Fruit fly (Drosophila melanogaster) whole organism, embryonic: ENCODE measurements around the gene ftz-f1.

Experiments used
- CG10431 ChIP-seq: fragments of 200-800 bp; sonication (Bioruptor generic); optimal IDR thresholded peaks from 3 replicates; lab custom pipeline; 2018; ENCODE audit warnings: missing biosample characterization, mild to moderate bottlenecking, missing genetic modification characterization
- CG12155 ChIP-seq: fragments of 200-800 bp; sonication (Bioruptor generic); optimal IDR thresholded peaks from 3 replicates; lab custom pipeline; 2016; ENCODE audit warnings: missing biosample characterization, missing genetic modification characterization
- CG2129 ChIP-seq: fragments of 200-800 bp; sonication (Bioruptor generic); IDR thresholded peaks from 2 replicates; pipeline ENCODE4 v1.3.6; 2022; ENCODE audit warnings: missing biosample characterization, missing genetic modification characterization; ENCODE audit not compliant: partially characterized antibody
- cad ChIP-seq: fragments of >200 bp; optimal IDR thresholded peaks from 2 replicates; lab custom pipeline; 2017; ENCODE audit warnings: missing biosample characterization, missing genetic modification characterization
- lola ChIP-seq, 3 experiments: fragments of >200 bp in 2 of 3; fragments of 200-800 bp in 1 of 3; sonication (Bioruptor generic) in 1 of 3; optimal IDR thresholded peaks; 2 replicates each; lab custom pipeline; 2017 to 2019; ENCODE audit warnings: missing biosample characterization in 3 of 3, missing genetic modification characterization in 3 of 3, mild to moderate bottlenecking in 1 of 3, moderate library complexity in 1 of 3

DNA sequence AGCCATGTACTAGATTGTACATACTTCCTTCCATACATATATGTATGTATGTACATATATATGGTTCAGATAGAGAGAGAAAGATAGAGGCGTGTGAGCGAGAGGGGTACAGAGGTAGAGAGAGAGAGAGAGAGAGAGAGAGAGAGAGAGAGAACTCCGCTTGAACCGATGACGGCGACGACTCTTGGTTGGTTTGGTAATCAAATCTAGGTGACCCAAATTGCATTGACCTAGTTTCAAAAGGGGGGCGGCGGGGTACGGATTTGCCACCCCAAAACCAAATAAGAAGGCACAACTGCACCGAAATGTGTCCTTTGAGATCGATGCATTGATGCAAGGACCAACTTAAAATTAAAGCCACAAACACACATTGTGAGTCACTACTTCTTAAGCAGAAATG lies 13.2 kb downstream of the ftz-f1 start:
- no peak for TF ChIP-seq lola (GFP tag; optimal IDR thresholded peaks at IDR 0.05; lab: Kevin White, UChicago)
- TF ChIP-seq cad (GFP tag; lab: Kevin White, UChicago) = no peak
- no peak for TF ChIP-seq CG2129 (GFP tag; lab: Robert Waterston, UW)
- TF ChIP-seq CG10431 (GFP tag; lab: Kevin White, UChicago) = no peak
- TF ChIP-seq CG12155 (GFP tag; lab: Kevin White, UChicago) = no peak
